Worm (Caenorhabditis elegans): ENCODE results near the gene Y1A5A.1.

The Y1A5A.1 gene

DNA sequence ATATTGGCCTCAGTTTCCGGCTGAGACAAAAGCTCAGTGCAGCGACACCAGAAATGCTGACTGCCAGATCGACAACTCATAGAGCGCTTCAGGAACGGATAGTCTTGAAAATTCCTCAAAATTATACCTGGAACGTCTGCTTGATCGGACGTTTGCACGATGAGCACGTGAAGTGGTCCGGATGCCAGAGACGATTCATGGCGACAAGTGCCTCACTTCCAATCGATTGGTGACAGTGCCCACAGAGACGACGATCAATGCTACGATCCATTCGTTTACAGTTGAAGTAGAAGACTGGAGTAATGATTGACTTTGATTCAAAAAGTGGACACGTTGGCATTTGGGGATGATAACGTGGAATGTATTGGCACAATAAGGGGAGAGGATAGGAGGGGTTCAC is at the start of gene Y1A5A.1:
Y1A5A.1 (minus strand) TSS at position 294 of the 400 bp plus-strand sequence.
- no peak for TF ChIP-seq med-1 (GFP tag; optimal IDR thresholded peaks at IDR 0.05; ENCODE audit: insufficient read depth)
- no peak for TF ChIP-seq flt-1 (GFP tag; IDR thresholded peaks at IDR 0.05)
- no peak for TF ChIP-seq T22C8.4 (GFP tag; IDR thresholded peaks at IDR 0.05)
- TF ChIP-seq ztf-29 (GFP tag; IDR thresholded peaks at IDR 0.05), result no peak
- TF ChIP-seq cog-1 (tag; optimal IDR thresholded peaks at IDR 0.05), result no peak
- TF ChIP-seq tab-1 (GFP tag; IDR thresholded peaks at IDR 0.05), result no peak
- no peak for TF ChIP-seq ref-1 (GFP tag; conservative IDR thresholded peaks at IDR 0.05)

DNA sequence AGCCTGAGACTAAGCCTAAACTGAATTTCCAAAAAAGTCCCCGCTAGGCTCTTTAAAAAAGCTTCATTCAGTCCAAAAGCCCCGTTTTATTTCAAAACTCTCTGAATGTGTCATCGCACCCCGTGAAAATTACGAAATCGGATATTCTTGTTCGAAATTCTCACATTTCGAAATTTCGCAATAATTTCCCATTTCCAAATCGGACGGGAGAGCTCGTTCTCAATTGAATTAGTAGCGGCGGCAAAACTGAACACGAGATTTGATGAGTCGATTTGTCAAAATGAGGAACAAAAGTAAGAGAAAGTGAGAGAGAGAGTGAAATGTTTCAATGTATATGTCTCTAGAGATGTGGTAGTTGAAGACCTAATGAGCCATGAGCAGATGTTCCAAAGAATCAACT is 48.5 kb upstream of the Y1A5A.1 start:
- no peak for TF ChIP-seq ztf-23 (GFP tag; IDR thresholded peaks at IDR 0.05)
- TF ChIP-seq tab-1 (GFP tag; IDR thresholded peaks at IDR 0.05), result no peak
- no peak for TF ChIP-seq ztf-29 (GFP tag; IDR thresholded peaks at IDR 0.05)
- no peak for TF ChIP-seq klf-2 (GFP tag; conservative IDR thresholded peaks at IDR 0.05)
- TF ChIP-seq ref-1 (GFP tag; conservative IDR thresholded peaks at IDR 0.05), result no peak
- TF ChIP-seq med-1 (GFP tag; optimal IDR thresholded peaks at IDR 0.05; ENCODE audit: insufficient read depth), result no peak
- TF ChIP-seq cog-1 (tag; optimal IDR thresholded peaks at IDR 0.05), result no peak
- no peak for TF ChIP-seq T22C8.4 (GFP tag; IDR thresholded peaks at IDR 0.05)
- no peak for TF ChIP-seq flt-1 (GFP tag; IDR thresholded peaks at IDR 0.05)

DNA sequence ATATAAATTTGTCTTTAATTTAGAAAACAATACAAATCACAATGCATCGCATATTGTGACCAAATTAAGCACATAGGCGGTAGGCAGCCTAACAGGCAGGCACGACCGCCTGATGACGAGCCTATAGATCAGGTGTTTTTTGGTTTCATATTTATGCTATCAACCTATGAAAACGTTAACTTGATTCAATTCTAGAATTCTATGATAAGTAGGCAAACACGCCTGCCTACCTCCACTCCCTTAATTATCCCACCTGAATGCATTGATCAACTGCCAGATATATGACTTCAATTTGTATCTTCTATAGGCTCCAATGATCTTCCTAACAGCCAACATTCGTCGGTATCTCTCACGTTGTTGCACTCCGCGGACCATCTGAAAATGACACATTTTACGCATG is 44.4 kb upstream of the Y1A5A.1 start:
- TF ChIP-seq tab-1 (GFP tag; IDR thresholded peaks at IDR 0.05), result no peak

DNA sequence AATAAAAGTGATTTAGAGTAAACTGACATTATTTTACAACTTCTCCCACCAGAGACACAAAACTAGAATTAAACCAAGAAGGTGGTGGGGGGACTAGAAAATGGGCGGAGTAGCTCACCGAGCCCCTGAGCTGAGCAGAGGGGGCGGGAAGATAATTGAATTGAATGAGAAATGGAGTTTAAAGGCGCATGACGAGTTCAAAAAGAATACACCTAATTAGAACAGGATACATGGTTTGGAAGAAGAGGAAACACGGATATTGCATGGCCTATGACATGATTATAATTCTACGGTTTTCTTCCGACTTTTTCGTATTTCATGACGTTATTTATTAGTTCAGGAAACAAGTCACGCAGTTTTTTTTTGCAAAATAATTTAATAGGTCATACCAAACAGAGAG is 41.6 kb upstream of the Y1A5A.1 start, which contains the start of gene T02C12.5:
T02C12.5 (minus strand) TSS at position 101 of the 400 bp plus-strand sequence.
- TF ChIP-seq ref-1 (GFP tag; conservative IDR thresholded peaks at IDR 0.05), result no peak
- no peak for TF ChIP-seq med-1 (GFP tag; optimal IDR thresholded peaks at IDR 0.05; ENCODE audit: insufficient read depth)
- TF ChIP-seq tab-1 (GFP tag; IDR thresholded peaks at IDR 0.05), result no peak
- no peak for TF ChIP-seq klf-2 (GFP tag; conservative IDR thresholded peaks at IDR 0.05)
- no peak for TF ChIP-seq ztf-23 (GFP tag; IDR thresholded peaks at IDR 0.05)

DNA sequence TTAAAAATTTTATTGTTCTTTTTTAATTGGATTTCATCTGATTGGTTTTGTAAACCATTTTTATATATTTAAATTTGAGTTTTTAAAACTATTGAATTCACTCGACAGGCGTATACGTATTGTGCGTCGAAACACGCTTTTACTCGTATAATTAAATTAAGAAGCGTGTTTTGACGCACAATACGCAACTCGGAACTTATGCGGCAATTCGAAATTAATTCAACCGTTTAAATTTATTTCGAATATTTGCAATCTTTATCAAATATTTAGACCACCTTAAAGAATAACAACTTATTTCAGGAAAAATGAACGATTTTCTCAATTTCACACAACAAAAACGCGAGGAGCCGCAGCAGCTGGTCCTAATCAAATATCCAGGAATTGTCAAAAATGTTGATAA is 35.4 kb upstream of the Y1A5A.1 start, which contains the start of gene tftc-5:
tftc-5 (plus strand) TSS at position 301 of the 400 bp plus-strand sequence.
- no peak for TF ChIP-seq T22C8.4 (GFP tag; IDR thresholded peaks at IDR 0.05)
- TF ChIP-seq ztf-29 (GFP tag; IDR thresholded peaks at IDR 0.05), result no peak
- no peak for TF ChIP-seq med-1 (GFP tag; optimal IDR thresholded peaks at IDR 0.05; ENCODE audit: insufficient read depth)
- TF ChIP-seq tab-1 (GFP tag; IDR thresholded peaks at IDR 0.05), result no peak
- no peak for TF ChIP-seq ztf-23 (GFP tag; IDR thresholded peaks at IDR 0.05)
- no peak for TF ChIP-seq ref-1 (GFP tag; conservative IDR thresholded peaks at IDR 0.05)

DNA sequence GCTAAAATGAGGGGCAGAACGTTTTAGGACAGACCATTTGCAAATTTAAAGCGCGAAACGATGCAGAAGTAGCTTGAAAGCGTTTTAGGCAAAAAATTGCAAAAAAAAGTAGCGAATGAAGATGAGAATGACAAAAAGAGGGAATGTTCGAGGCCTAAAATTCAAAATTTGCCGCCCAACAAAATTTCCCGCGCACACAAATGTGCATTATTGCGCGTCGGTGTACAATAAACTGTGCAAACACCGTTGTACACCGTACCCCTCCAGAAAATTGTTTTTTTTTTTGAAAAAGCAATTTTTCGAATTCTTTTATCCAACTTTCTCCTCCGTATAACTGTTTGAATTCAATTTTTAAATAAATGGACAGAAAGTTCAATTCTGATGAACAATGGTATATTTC is 33.3 kb upstream of the Y1A5A.1 start, which contains the start of gene snpc-3.4:
snpc-3.4 (plus strand) TSS at position 237 of the 400 bp plus-strand sequence.
- TF ChIP-seq ztf-29 (GFP tag; IDR thresholded peaks at IDR 0.05) (no peak), flt-1 (GFP tag; IDR thresholded peaks at IDR 0.05) (no peak), cog-1 (tag; optimal IDR thresholded peaks at IDR 0.05) (peak; percentile 10), T22C8.4 (GFP tag; IDR thresholded peaks at IDR 0.05) (no peak), klf-2 (GFP tag; conservative IDR thresholded peaks at IDR 0.05) (no peak), tab-1 (GFP tag; IDR thresholded peaks at IDR 0.05) (no peak), ztf-23 (GFP tag; IDR thresholded peaks at IDR 0.05) (no peak), ref-1 (GFP tag; conservative IDR thresholded peaks at IDR 0.05) (no peak), med-1 (GFP tag; optimal IDR thresholded peaks at IDR 0.05; ENCODE audit: insufficient read depth) (peak; percentile 21)

DNA sequence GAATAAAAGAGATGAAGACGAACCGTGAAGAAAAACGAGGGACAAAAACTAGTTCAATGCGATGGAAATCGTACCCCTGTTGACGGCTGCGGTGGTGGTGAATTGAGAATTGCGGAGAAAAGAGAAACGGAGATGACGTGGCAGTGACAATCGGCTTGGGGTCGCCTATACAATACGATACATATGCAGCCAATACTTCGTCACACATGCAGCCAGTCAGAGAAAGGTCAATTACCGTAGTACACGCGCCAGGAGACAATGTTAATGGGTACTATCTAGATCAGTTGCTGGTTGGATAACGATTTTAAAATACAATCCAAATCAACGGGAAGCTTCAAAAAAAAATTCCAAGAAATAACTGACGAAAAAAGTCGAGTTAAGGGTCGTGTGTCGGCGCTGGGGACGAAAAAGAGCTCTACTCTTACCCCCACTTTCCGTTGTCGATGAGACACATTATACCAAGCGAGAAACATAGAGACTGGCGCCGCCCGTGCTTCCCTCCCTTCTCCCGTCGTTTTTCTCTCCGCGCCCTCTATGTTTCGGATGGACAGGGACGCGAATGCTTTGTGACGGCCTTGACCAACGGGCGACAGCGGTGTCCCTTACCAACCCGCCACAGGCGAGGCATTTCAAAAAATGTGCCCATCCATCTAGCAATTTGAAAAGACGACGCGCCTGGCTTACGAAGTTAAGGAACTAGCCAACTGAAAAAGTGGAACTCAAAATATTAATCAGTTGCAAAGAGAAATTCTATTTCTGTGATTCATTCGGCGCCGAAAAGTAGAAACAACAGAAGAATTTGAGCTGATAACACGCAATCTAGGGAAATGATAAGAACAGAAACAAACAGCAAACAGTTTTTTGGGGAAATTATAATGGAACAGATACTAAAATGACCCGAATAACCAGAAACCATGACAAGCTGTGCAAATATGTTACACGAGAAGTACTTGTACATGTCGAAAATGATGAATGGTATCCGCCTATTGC is 32.4 kb upstream of the Y1A5A.1 start:
- TF ChIP-seq klf-2 (GFP tag; conservative IDR thresholded peaks at IDR 0.05) (no peak), cog-1 (tag; optimal IDR thresholded peaks at IDR 0.05) (no peak), ztf-29 (GFP tag; IDR thresholded peaks at IDR 0.05) (no peak), ztf-23 (GFP tag; IDR thresholded peaks at IDR 0.05) (no peak)

DNA sequence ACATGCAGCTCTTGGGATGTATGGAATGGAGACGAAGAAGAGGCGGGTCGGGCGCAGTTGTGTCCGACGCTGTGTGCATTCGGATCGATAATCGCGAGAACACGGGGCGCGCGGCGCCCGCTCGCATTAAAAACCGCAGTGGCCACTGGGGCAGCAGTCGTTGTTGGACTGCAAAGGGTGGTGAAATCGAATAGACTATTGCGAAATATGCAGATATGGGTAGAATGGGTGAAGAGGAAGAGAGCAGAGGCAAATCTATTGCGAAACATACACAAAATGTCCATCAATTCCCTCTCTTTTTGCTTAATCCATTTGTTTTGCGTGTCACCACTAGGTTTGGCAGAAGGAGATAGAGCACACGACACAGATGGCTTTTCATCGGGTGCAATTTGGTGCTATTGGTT is 31.6 kb upstream of the Y1A5A.1 start:
- TF ChIP-seq ztf-23 (GFP tag; IDR thresholded peaks at IDR 0.05) (0 out of 2 replicates have a peak, but pooled peaks have one; percentile 59), tab-1 (GFP tag; IDR thresholded peaks at IDR 0.05) (no peak)

DNA sequence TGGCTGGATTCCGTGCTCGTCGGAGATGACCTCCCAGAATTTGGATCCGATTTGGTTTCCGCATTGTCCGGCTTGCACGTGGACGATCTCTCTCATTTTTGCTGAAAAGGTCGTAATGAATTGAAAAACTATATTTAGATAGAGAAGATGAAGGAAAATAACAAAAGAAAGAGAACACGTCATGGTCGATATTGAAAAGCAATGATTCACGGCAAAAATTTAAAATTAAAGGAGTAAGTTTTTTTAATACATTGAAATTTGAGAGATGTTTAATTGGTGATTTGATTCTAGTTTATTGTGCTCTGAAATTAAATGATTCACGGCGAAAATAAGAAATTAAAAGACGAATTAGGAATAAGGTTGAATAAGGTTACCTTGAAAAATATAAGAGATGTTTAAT is 31.1 kb upstream of the Y1A5A.1 start, which contains the start of gene tbb-2:
tbb-2 (minus strand) TSS at position 101 of the 400 bp plus-strand sequence.
- TF ChIP-seq ref-1 (GFP tag; conservative IDR thresholded peaks at IDR 0.05) (no peak), ztf-23 (GFP tag; IDR thresholded peaks at IDR 0.05) (no peak), med-1 (GFP tag; optimal IDR thresholded peaks at IDR 0.05; ENCODE audit: insufficient read depth) (no peak), cog-1 (tag; optimal IDR thresholded peaks at IDR 0.05) (no peak), ztf-29 (GFP tag; IDR thresholded peaks at IDR 0.05) (no peak), klf-2 (GFP tag; conservative IDR thresholded peaks at IDR 0.05) (no peak), tab-1 (GFP tag; IDR thresholded peaks at IDR 0.05) (no peak), flt-1 (GFP tag; IDR thresholded peaks at IDR 0.05) (no peak), T22C8.4 (GFP tag; IDR thresholded peaks at IDR 0.05) (no peak)

DNA sequence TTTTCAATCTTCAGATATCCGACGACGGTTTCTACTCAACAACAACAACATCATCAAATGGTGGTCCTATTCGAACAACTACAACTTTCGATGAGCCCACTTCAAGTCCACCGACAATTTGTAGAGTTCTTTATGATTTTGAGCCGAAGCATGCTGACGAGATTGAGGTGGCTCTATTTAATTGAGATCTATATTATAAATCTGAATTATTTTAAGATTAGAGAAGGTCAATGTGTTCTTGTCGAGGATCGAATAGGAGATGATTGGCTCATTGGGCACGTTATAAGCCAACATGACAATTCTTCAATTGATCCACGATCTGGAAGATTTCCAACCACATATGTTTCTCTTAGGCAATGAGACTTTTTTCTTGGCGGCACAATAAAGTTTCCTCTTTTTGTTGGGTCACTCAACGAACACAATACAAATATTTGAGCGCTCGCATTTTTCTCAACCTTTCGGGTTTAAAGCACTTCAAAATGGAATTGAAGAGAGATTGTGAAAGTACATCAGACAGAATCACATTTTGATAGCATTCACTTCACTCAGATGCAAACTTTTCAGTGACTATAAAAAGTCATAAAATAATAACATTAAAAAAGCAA is 29.0 kb upstream of the Y1A5A.1 start:
- TF ChIP-seq klf-2 (GFP tag; conservative IDR thresholded peaks at IDR 0.05), result no peak
- no peak for TF ChIP-seq med-1 (GFP tag; optimal IDR thresholded peaks at IDR 0.05; ENCODE audit: insufficient read depth)
- TF ChIP-seq cog-1 (tag; optimal IDR thresholded peaks at IDR 0.05), result no peak
- TF ChIP-seq ztf-23 (GFP tag; IDR thresholded peaks at IDR 0.05), result no peak
- TF ChIP-seq T22C8.4 (GFP tag; IDR thresholded peaks at IDR 0.05), result no peak
- no peak for TF ChIP-seq tab-1 (GFP tag; IDR thresholded peaks at IDR 0.05)
- TF ChIP-seq ztf-29 (GFP tag; IDR thresholded peaks at IDR 0.05), result no peak
- TF ChIP-seq flt-1 (GFP tag; IDR thresholded peaks at IDR 0.05), result no peak
- TF ChIP-seq ref-1 (GFP tag; conservative IDR thresholded peaks at IDR 0.05), result no peak
